Fruit fly (Drosophila melanogaster) whole organism, embryonic: ENCODE measurements around the gene Muted.

Experiments
- Adf1 ChIP-seq: fragments of 200-800 bp; sonication (Bioruptor generic); IDR thresholded peaks from 2 replicates; pipeline ENCODE4 v1.3.6; 2022; ENCODE audit warnings: missing biosample characterization, missing genetic modification characterization
- Atf-2 ChIP-seq: fragments of 200-800 bp; sonication (Bioruptor generic); optimal IDR thresholded peaks from 2 replicates; lab custom pipeline; 2016; ENCODE audit warnings: missing biosample characterization, missing genetic modification characterization
- BtbVII ChIP-seq: fragments of 200-800 bp; sonication (Bioruptor generic); optimal IDR thresholded peaks from 3 replicates; lab custom pipeline; 2017; ENCODE audit warnings: missing biosample characterization, mild to moderate bottlenecking, missing genetic modification characterization
- C15 ChIP-seq: fragments of 200-800 bp; sonication (Bioruptor generic); IDR thresholded peaks from 3 replicates; pipeline ENCODE4 v1.3.6; 2022; ENCODE audit warnings: missing biosample characterization, missing genetic modification characterization
- CG10366 ChIP-seq: fragments of 200-800 bp; sonication (Bioruptor generic); IDR thresholded peaks from 2 replicates; pipeline ENCODE4 v1.3.6; 2022; ENCODE audit warnings: missing biosample characterization, missing genetic modification characterization
- CG11247 ChIP-seq: fragments of 200-800 bp; sonication (Bioruptor generic); IDR thresholded peaks from 2 replicates; pipeline ENCODE4 v1.3.6; 2022; ENCODE audit warnings: missing biosample characterization, missing genetic modification characterization
- CG13624 ChIP-seq: fragments of 200-800 bp; sonication (Bioruptor generic); optimal IDR thresholded peaks from 2 replicates; lab custom pipeline; 2016; ENCODE audit warnings: missing biosample characterization, missing genetic modification characterization
- CG1529 ChIP-seq: fragments of 200-800 bp; sonication (Bioruptor generic); optimal IDR thresholded peaks from 3 replicates; lab custom pipeline; 2018; ENCODE audit warnings: missing biosample characterization, missing genetic modification characterization
- CG1603 ChIP-seq: fragments of 200-800 bp; sonication (Bioruptor generic); optimal IDR thresholded peaks from 2 replicates; lab custom pipeline; 2019; ENCODE audit warnings: missing biosample characterization, mild to moderate bottlenecking, missing genetic modification characterization, moderate library complexity
- CG16779 ChIP-seq: fragments of 200-800 bp; sonication (Bioruptor generic); IDR thresholded peaks from 2 replicates; pipeline ENCODE4 v1.3.6; 2022; ENCODE audit warnings: missing biosample characterization, missing genetic modification characterization
- CG17361 ChIP-seq: fragments of 200-800 bp; sonication (Bioruptor generic); IDR thresholded peaks from 3 replicates; pipeline ENCODE4 v1.3.6; 2022; ENCODE audit warnings: missing biosample characterization, missing genetic modification characterization
- CG17912 ChIP-seq: fragments of 200-800 bp; sonication (Bioruptor generic); optimal IDR thresholded peaks from 2 replicates; lab custom pipeline; 2018; ENCODE audit warnings: missing biosample characterization, mild to moderate bottlenecking, missing genetic modification characterization
- CG2129 ChIP-seq: fragments of 200-800 bp; sonication (Bioruptor generic); IDR thresholded peaks from 2 replicates; pipeline ENCODE4 v1.3.6; 2022; ENCODE audit warnings: missing biosample characterization, missing genetic modification characterization; ENCODE audit not compliant: partially characterized antibody
- CG4820 ChIP-seq: fragments of 200-800 bp; sonication (Bioruptor generic); optimal IDR thresholded peaks from 3 replicates; lab custom pipeline; 2016; ENCODE audit warnings: missing biosample characterization, missing genetic modification characterization
- CG6654 ChIP-seq: fragments of 200-800 bp; sonication (Bioruptor generic); optimal IDR thresholded peaks from 2 replicates; lab custom pipeline; 2017; ENCODE audit warnings: missing biosample characterization, mild to moderate bottlenecking, missing genetic modification characterization
- CG6791 ChIP-seq: fragments of 200-800 bp; sonication (Bioruptor generic); IDR thresholded peaks from 3 replicates; pipeline ENCODE4 v1.3.6; 2022; ENCODE audit warnings: missing biosample characterization, missing genetic modification characterization; ENCODE audit not compliant: partially characterized antibody
- CG8089 ChIP-seq: fragments of 200-800 bp; sonication (Bioruptor generic); optimal IDR thresholded peaks from 3 replicates; lab custom pipeline; 2016; ENCODE audit warnings: missing biosample characterization, missing genetic modification characterization
- CG8478 ChIP-seq: fragments of >200 bp; optimal IDR thresholded peaks from 2 replicates; lab custom pipeline; 2018
- CHES-1-like ChIP-seq: fragments of 200-800 bp; sonication (Bioruptor generic); optimal IDR thresholded peaks from 2 replicates; lab custom pipeline; 2016; ENCODE audit warnings: missing biosample characterization, missing genetic modification characterization
- Dek ChIP-seq: fragments of 200-800 bp; sonication (Bioruptor generic); optimal IDR thresholded peaks from 3 replicates; lab custom pipeline; 2019; ENCODE audit warnings: missing biosample characterization, mild to moderate bottlenecking, missing genetic modification characterization, moderate library complexity
- Dip2 ChIP-seq: fragments of 200-800 bp; sonication (Bioruptor generic); IDR thresholded peaks from 2 replicates; pipeline ENCODE4 v1.3.6; 2022; ENCODE audit warnings: missing biosample characterization, missing genetic modification characterization
- Doc2 ChIP-seq: fragments of 200-800 bp; sonication (Bioruptor generic); IDR thresholded peaks from 2 replicates; pipeline ENCODE4 v1.3.6; 2022; ENCODE audit warnings: missing biosample characterization, missing genetic modification characterization
- Gsc ChIP-seq: fragments of 200-800 bp; sonication (Bioruptor generic); IDR thresholded peaks from 2 replicates; pipeline ENCODE4 v1.3.6; 2022; ENCODE audit warnings: missing biosample characterization, missing genetic modification characterization
- HHEX ChIP-seq: fragments of 200-800 bp; sonication (Bioruptor generic); optimal IDR thresholded peaks from 3 replicates; lab custom pipeline; 2017; ENCODE audit warnings: missing biosample characterization, mild to moderate bottlenecking, missing genetic modification characterization, missing genetic modification reagents
- HLH4C ChIP-seq: fragments of 200-800 bp; sonication (Bioruptor generic); IDR thresholded peaks from 3 replicates; pipeline ENCODE4 v1.3.6; 2022; ENCODE audit warnings: missing biosample characterization, missing genetic modification characterization; ENCODE audit not compliant: partially characterized antibody
- Hr39 ChIP-seq: fragments of >200 bp; optimal IDR thresholded peaks from 2 replicates; lab custom pipeline; 2017
- Jarid2 ChIP-seq: fragments of 200-800 bp; sonication (Bioruptor generic); optimal IDR thresholded peaks from 3 replicates; lab custom pipeline; 2017; ENCODE audit warnings: mild to moderate bottlenecking, missing biosample characterization, missing genetic modification reagents, missing genetic modification characterization
- MTF-1 ChIP-seq: fragments of 200-800 bp; sonication (Bioruptor generic); optimal IDR thresholded peaks from 2 replicates; lab custom pipeline; 2018; ENCODE audit warnings: missing biosample characterization, mild to moderate bottlenecking, missing genetic modification characterization, borderline replicate concordance
- Mad ChIP-seq: fragments of 200-800 bp; sonication (Bioruptor generic); optimal IDR thresholded peaks from 2 replicates; lab custom pipeline; 2016; ENCODE audit warnings: missing biosample characterization, missing genetic modification characterization
- Med ChIP-seq: fragments of 200-800 bp; sonication (Bioruptor generic); peaks from one replicate; lab custom pipeline; 2016; ENCODE audit warnings: missing biosample characterization, missing genetic modification characterization, mild to moderate bottlenecking, inconsistent platforms, moderate library complexity
- Myb ChIP-seq: fragments of 200-800 bp; sonication (Bioruptor generic); optimal IDR thresholded peaks from 2 replicates; lab custom pipeline; 2016; ENCODE audit warnings: missing biosample characterization, missing genetic modification characterization
- PHDP ChIP-seq: fragments of 200-800 bp; sonication (Bioruptor generic); optimal IDR thresholded peaks from 3 replicates; lab custom pipeline; 2018; ENCODE audit warnings: missing biosample characterization, mild to moderate bottlenecking, missing genetic modification characterization, moderate library complexity
- Poxn ChIP-seq: fragments of 200-800 bp; sonication (Bioruptor generic); IDR thresholded peaks from 2 replicates; pipeline ENCODE4 v1.3.6; 2022; ENCODE audit warnings: missing biosample characterization, missing genetic modification characterization
- Stat92E ChIP-seq, 3 experiments: fragments of >200 bp in 2 of 3; fragments of 200-800 bp in 1 of 3; sonication (Bioruptor generic) in 1 of 3; optimal IDR thresholded peaks; 2 replicates each; lab custom pipeline; 2017 to 2019; ENCODE audit warnings: missing biosample characterization in 3 of 3, missing genetic modification characterization in 3 of 3, mild to moderate bottlenecking in 1 of 3, moderate library complexity in 1 of 3
- ap ChIP-seq: fragments of 200-800 bp; sonication (Bioruptor generic); IDR thresholded peaks from 2 replicates; pipeline ENCODE4 v1.3.6; 2022; ENCODE audit warnings: missing biosample characterization, missing genetic modification characterization
- ato ChIP-seq: fragments of 200-800 bp; sonication (Bioruptor generic); IDR thresholded peaks from 2 replicates; pipeline ENCODE4 v1.3.6; 2022; ENCODE audit warnings: missing biosample characterization, missing genetic modification characterization; ENCODE audit not compliant: partially characterized antibody
- crol ChIP-seq: fragments of 200-800 bp; sonication (Bioruptor generic); IDR thresholded peaks from 2 replicates; pipeline ENCODE4 v1.3.6; 2022; ENCODE audit warnings: missing biosample characterization, missing genetic modification characterization
- gt ChIP-seq: fragments of 200-800 bp; sonication (Bioruptor generic); IDR thresholded peaks from 2 replicates; pipeline ENCODE4 v1.3.6; 2022; ENCODE audit warnings: missing biosample characterization, missing genetic modification characterization
- ind ChIP-seq: fragments of 200-800 bp; sonication (Bioruptor generic); optimal IDR thresholded peaks from 3 replicates; lab custom pipeline; 2016; ENCODE audit warnings: missing biosample characterization, missing genetic modification characterization
- inv ChIP-seq: fragments of 200-800 bp; sonication (Bioruptor generic); IDR thresholded peaks from 2 replicates; pipeline ENCODE4 v1.3.6; 2022; ENCODE audit warnings: missing biosample characterization, missing genetic modification characterization; ENCODE audit not compliant: partially characterized antibody
- lov ChIP-seq, 2 experiments: fragments of 200-800 bp in 1 of 2; fragments of >200 bp in 1 of 2; sonication (Bioruptor generic) in 1 of 2; IDR thresholded peaks in 1 of 2; optimal IDR thresholded peaks in 1 of 2; 2 replicates in 1 of 2; 3 replicates in 1 of 2; pipeline versions ENCODE4 v1.3.6 to Lab custom; 2017 to 2022; ENCODE audit warnings: missing biosample characterization in 1 of 2, missing genetic modification characterization in 1 of 2
- mirr ChIP-seq: fragments of 200-800 bp; sonication (Bioruptor generic); optimal IDR thresholded peaks from 3 replicates; lab custom pipeline; 2018; ENCODE audit warnings: missing biosample characterization, mild to moderate bottlenecking, missing genetic modification characterization
- oc ChIP-seq: fragments of 200-800 bp; sonication (Bioruptor generic); optimal IDR thresholded peaks from 2 replicates; lab custom pipeline; 2018; ENCODE audit warnings: missing biosample characterization, mild to moderate bottlenecking, missing genetic modification characterization, moderate library complexity
- run ChIP-seq: fragments of 200-800 bp; sonication (Bioruptor generic); optimal IDR thresholded peaks from 3 replicates; lab custom pipeline; 2018; ENCODE audit warnings: missing biosample characterization, mild to moderate bottlenecking, missing genetic modification characterization
- salm ChIP-seq: fragments of 200-800 bp; sonication (Bioruptor generic); optimal IDR thresholded peaks from 2 replicates; lab custom pipeline; 2018; ENCODE audit warnings: missing biosample characterization, mild to moderate bottlenecking, missing genetic modification characterization
- sens-2 ChIP-seq: fragments of 200-800 bp; sonication (Bioruptor generic); IDR thresholded peaks from 2 replicates; pipeline ENCODE4 v1.3.6; 2022; ENCODE audit warnings: missing biosample characterization, missing genetic modification characterization
- sisA ChIP-seq: fragments of 200-800 bp; sonication (Bioruptor generic); IDR thresholded peaks from 2 replicates; pipeline ENCODE4 v1.3.6; 2022; ENCODE audit warnings: missing biosample characterization, missing genetic modification characterization
- so ChIP-seq: fragments of 200-800 bp; sonication (Bioruptor generic); IDR thresholded peaks from 3 replicates; pipeline ENCODE4 v1.3.6; 2022; ENCODE audit warnings: missing biosample characterization, missing genetic modification characterization
- vfl ChIP-seq: fragments of 200-800 bp; sonication (Bioruptor generic); optimal IDR thresholded peaks from 2 replicates; lab custom pipeline; 2016; ENCODE audit warnings: missing biosample characterization, missing genetic modification characterization

Muted gene

dm6 chr3R:22367126-22368076, 5.0 kb downstream of the Muted start, which contains the start of the genes Polr3F and PyK (continued):
- TF ChIP-seq CG2129 (GFP tag; lab: Robert Waterston, UW) (no peak), crol (GFP tag; lab: Robert Waterston, UW) (no peak), CG6654 (GFP tag; lab: Kevin White, UChicago) (no peak), CG11247 (GFP tag; lab: Robert Waterston, UW) (no peak), PHDP (tag; lab: Kevin White, UChicago) (peak; percentile 56), Gsc (GFP tag; lab: Robert Waterston, UW) (no peak), CG4820 (GFP tag; lab: Kevin White, UChicago) (no peak), so (GFP tag; lab: Robert Waterston, UW) (no peak), HLH4C (GFP tag; lab: Robert Waterston, UW) (no peak), C15 (GFP tag; lab: Robert Waterston, UW) (no peak), sisA (no peak), CG10366 (GFP tag; lab: Robert Waterston, UW) (no peak), HHEX (peak; percentile 14), CG8478 (no peak), gt (no peak), Med (GFP tag; lab: Kevin White, UChicago) (peak; percentile 60), Hr39 (no peak), ap (GFP tag; lab: Robert Waterston, UW) (no peak), Myb (peak; percentile 69), Stat92E (GFP tag; optimal IDR thresholded peaks at IDR 0.05; lab: Kevin White, UChicago) (peak in 1 of 3 experiments; percentile 51), vfl (GFP tag; lab: Kevin White, UChicago) (no peak), ind (GFP tag; lab: Kevin White, UChicago) (peak; percentile 14), CG17361 (GFP tag; lab: Robert Waterston, UW) (peak; percentile 55; the same call in 2 of the 3 replicates), run (no peak), oc (tag; lab: Kevin White, UChicago) (no peak), Doc2 (GFP tag; lab: Robert Waterston, UW) (no peak), sens-2 (no peak), CG17912 (GFP tag; lab: Kevin White, UChicago) (no peak), CG8089 (no peak), inv (GFP tag; lab: Robert Waterston, UW) (no peak), mirr (GFP tag; lab: Kevin White, UChicago) (no peak), BtbVII (no peak), MTF-1 (GFP tag; lab: Kevin White, UChicago) (no peak), ato (GFP tag; lab: Robert Waterston, UW) (no peak), CG16779 (GFP tag; lab: Robert Waterston, UW) (no peak), Atf-2 (GFP tag; lab: Kevin White, UChicago) (no peak), Dip2 (GFP tag; lab: Robert Waterston, UW) (no peak), Poxn (GFP tag; lab: Robert Waterston, UW) (no peak), CG6791 (GFP tag; lab: Robert Waterston, UW) (no peak), CHES-1-like (GFP tag; lab: Kevin White, UChicago) (peak; percentile 44), salm (tag; lab: Kevin White, UChicago) (no peak), Mad (GFP tag; lab: Kevin White, UChicago) (no peak), Adf1 (GFP tag; lab: Robert Waterston, UW) (no peak), Dek (peak; percentile 3), CG1529 (GFP tag; lab: Kevin White, UChicago) (no peak), Jarid2 (peak; percentile 64), CG1603 (tag; lab: Kevin White, UChicago) (no peak), lov (optimal IDR thresholded peaks at IDR 0.05; lab: Kevin White, UChicago) (no peak), lov (GFP tag; IDR thresholded peaks at IDR 0.05; lab: Robert Waterston, UW) (no peak), CG13624 (GFP tag; lab: Kevin White, UChicago) (no peak)
